Fruit fly (Drosophila melanogaster) whole organism, embryonic: ENCODE measurements around the gene unc-119.

Experiments used
- Antp ChIP-seq: fragments of 200-800 bp; sonication (Bioruptor generic); optimal IDR thresholded peaks from 3 replicates; lab custom pipeline; 2016; ENCODE audit warnings: missing biosample characterization, missing genetic modification characterization
- B-H2 ChIP-seq: fragments of 200-800 bp; sonication (Bioruptor generic); optimal IDR thresholded peaks from 2 replicates; lab custom pipeline; 2018; ENCODE audit warnings: missing biosample characterization, mild to moderate bottlenecking, missing genetic modification characterization
- CG10959 ChIP-seq: fragments of 200-800 bp; sonication (Bioruptor generic); IDR thresholded peaks from 2 replicates; pipeline ENCODE4 v1.3.6; 2022; ENCODE audit warnings: missing biosample characterization, missing genetic modification characterization
- CG11093 ChIP-seq: fragments of 200-800 bp; sonication (Bioruptor generic); IDR thresholded peaks from 3 replicates; pipeline ENCODE4 v1.3.6; 2022; ENCODE audit warnings: missing biosample characterization, missing genetic modification characterization
- CG12299 ChIP-seq: fragments of 200-800 bp; sonication (Bioruptor generic); optimal IDR thresholded peaks from 2 replicates; lab custom pipeline; 2018; ENCODE audit warnings: missing biosample characterization, mild to moderate bottlenecking, missing genetic modification characterization
- CG14014 ChIP-seq: fragments of 200-800 bp; sonication (Bioruptor generic); IDR thresholded peaks from 2 replicates; pipeline ENCODE4 v1.3.6; 2022; ENCODE audit warnings: missing biosample characterization, missing genetic modification characterization
- CG15073 ChIP-seq: fragments of 200-800 bp; sonication (Bioruptor generic); optimal IDR thresholded peaks from 2 replicates; lab custom pipeline; 2016; ENCODE audit warnings: missing biosample characterization, missing genetic modification characterization
- CG15514 ChIP-seq: fragments of 200-800 bp; sonication (Bioruptor generic); optimal IDR thresholded peaks from 3 replicates; lab custom pipeline; 2017; ENCODE audit warnings: missing biosample characterization, missing genetic modification characterization, mild to moderate bottlenecking, moderate library complexity, missing genetic modification reagents
- CG16813 ChIP-seq: fragments of 200-800 bp; sonication (Bioruptor generic); IDR thresholded peaks from 3 replicates; pipeline ENCODE4 v1.3.6; 2022; ENCODE audit warnings: missing biosample characterization, missing genetic modification characterization; ENCODE audit not compliant: partially characterized antibody
- CG16863 ChIP-seq: fragments of 200-800 bp; sonication (Bioruptor generic); optimal IDR thresholded peaks from 3 replicates; lab custom pipeline; 2016; ENCODE audit warnings: missing biosample characterization, missing genetic modification characterization
- CG17568 ChIP-seq: fragments of 200-800 bp; sonication (Bioruptor generic); optimal IDR thresholded peaks from 2 replicates; lab custom pipeline; 2018; ENCODE audit warnings: missing biosample characterization, mild to moderate bottlenecking, missing genetic modification characterization, moderate library complexity
- CG18764 ChIP-seq: fragments of 200-800 bp; sonication (Bioruptor generic); optimal IDR thresholded peaks from 3 replicates; lab custom pipeline; 2016; ENCODE audit warnings: missing biosample characterization, missing genetic modification characterization
- CG2120 ChIP-seq: fragments of 200-800 bp; sonication (Bioruptor generic); optimal IDR thresholded peaks from 3 replicates; lab custom pipeline; 2016; ENCODE audit warnings: missing biosample characterization, missing genetic modification characterization
- CG33213 ChIP-seq: fragments of 200-800 bp; sonication (Bioruptor generic); optimal IDR thresholded peaks from 3 replicates; lab custom pipeline; 2016; ENCODE audit warnings: missing biosample characterization, missing genetic modification characterization
- CG3407 ChIP-seq: fragments of 200-800 bp; sonication (Bioruptor generic); optimal IDR thresholded peaks from 2 replicates; lab custom pipeline; 2018; ENCODE audit warnings: missing biosample characterization, mild to moderate bottlenecking, missing genetic modification characterization
- CG34224 ChIP-seq: fragments of 200-800 bp; sonication (Bioruptor generic); IDR thresholded peaks from 3 replicates; pipeline ENCODE4 v1.3.6; 2022; ENCODE audit warnings: missing biosample characterization, missing genetic modification characterization; ENCODE audit not compliant: partially characterized antibody
- CG4282 ChIP-seq: fragments of 200-800 bp; sonication (Bioruptor generic); optimal IDR thresholded peaks from 2 replicates; lab custom pipeline; 2016; ENCODE audit warnings: missing biosample characterization, missing genetic modification characterization
- CG6654 ChIP-seq: fragments of 200-800 bp; sonication (Bioruptor generic); optimal IDR thresholded peaks from 2 replicates; lab custom pipeline; 2017; ENCODE audit warnings: missing biosample characterization, mild to moderate bottlenecking, missing genetic modification characterization
- CG6765 ChIP-seq: fragments of 200-800 bp; sonication (Bioruptor generic); optimal IDR thresholded peaks from 3 replicates; lab custom pipeline; 2017; ENCODE audit warnings: missing biosample characterization, mild to moderate bottlenecking, missing genetic modification characterization
- CG6854 ChIP-seq: fragments of 200-800 bp; sonication (Bioruptor generic); optimal IDR thresholded peaks from 3 replicates; lab custom pipeline; 2017; ENCODE audit warnings: missing biosample characterization, mild to moderate bottlenecking, missing genetic modification characterization
- CG7372 ChIP-seq: fragments of 200-800 bp; sonication (Bioruptor generic); IDR thresholded peaks from 2 replicates; pipeline ENCODE4 v1.3.6; 2022; ENCODE audit warnings: missing biosample characterization, missing genetic modification characterization
- CG8359 ChIP-seq: fragments of 200-800 bp; sonication (Bioruptor generic); optimal IDR thresholded peaks from 2 replicates; lab custom pipeline; 2017; ENCODE audit warnings: missing biosample characterization, mild to moderate bottlenecking, missing genetic modification characterization, borderline replicate concordance
- CG9609 ChIP-seq: fragments of 200-800 bp; sonication (Bioruptor generic); optimal IDR thresholded peaks from 3 replicates; lab custom pipeline; 2016; ENCODE audit warnings: missing biosample characterization, missing genetic modification characterization
- CTCF ChIP-seq: fragments of 200-800 bp; sonication (Bioruptor generic); optimal IDR thresholded peaks from 2 replicates; lab custom pipeline; 2017; ENCODE audit warnings: missing biosample characterization, mild to moderate bottlenecking, missing genetic modification characterization, moderate library complexity
- Hand ChIP-seq: fragments of 200-800 bp; sonication (Bioruptor generic); optimal IDR thresholded peaks from 2 replicates; lab custom pipeline; 2017; ENCODE audit warnings: mild to moderate bottlenecking, missing biosample characterization, missing genetic modification reagents, missing genetic modification characterization
- Kr ChIP-seq: fragments of 200-800 bp; sonication (Bioruptor generic); optimal IDR thresholded peaks from 2 replicates; lab custom pipeline; 2017; ENCODE audit warnings: missing biosample characterization, mild to moderate bottlenecking, missing genetic modification characterization
- MBD-R2 ChIP-seq: fragments of 200-800 bp; sonication (Bioruptor generic); IDR thresholded peaks from 2 replicates; pipeline ENCODE4 v1.3.6; 2022; ENCODE audit warnings: missing biosample characterization, missing genetic modification characterization
- Med ChIP-seq: fragments of 200-800 bp; sonication (Bioruptor generic); peaks from one replicate; lab custom pipeline; 2016; ENCODE audit warnings: missing biosample characterization, missing genetic modification characterization, mild to moderate bottlenecking, inconsistent platforms, moderate library complexity
- NK7.1 ChIP-seq: fragments of 200-800 bp; sonication (Bioruptor generic); optimal IDR thresholded peaks from 3 replicates; lab custom pipeline; 2016; ENCODE audit warnings: missing biosample characterization, missing genetic modification characterization
- Neu2 ChIP-seq: fragments of 200-800 bp; sonication (Bioruptor generic); optimal IDR thresholded peaks from 3 replicates; lab custom pipeline; 2016; ENCODE audit warnings: missing biosample characterization, missing genetic modification characterization, borderline replicate concordance
- Sin3A ChIP-seq: fragments of >200 bp; optimal IDR thresholded peaks from 2 replicates; lab custom pipeline; 2018
- Six4 ChIP-seq: fragments of 200-800 bp; sonication (Bioruptor generic); optimal IDR thresholded peaks from 2 replicates; lab custom pipeline; 2016; ENCODE audit warnings: missing biosample characterization, missing genetic modification characterization
- Sox100B ChIP-seq: fragments of 200-800 bp; sonication (Bioruptor generic); optimal IDR thresholded peaks from 3 replicates; lab custom pipeline; 2018; ENCODE audit warnings: missing biosample characterization, mild to moderate bottlenecking, missing genetic modification characterization
- ash1 ChIP-seq: fragments of 200-800 bp; sonication (Bioruptor generic); optimal IDR thresholded peaks from 2 replicates; lab custom pipeline; 2018; ENCODE audit warnings: missing biosample characterization, mild to moderate bottlenecking, missing genetic modification characterization
- chif ChIP-seq, 2 experiments: fragments of 200-800 bp; sonication (Bioruptor generic); optimal IDR thresholded peaks; 3 replicates each; lab custom pipeline; 2016; ENCODE audit warnings: missing biosample characterization in 2 of 2, missing genetic modification characterization in 2 of 2
- crp ChIP-seq, 2 experiments: fragments of 200-800 bp; sonication (Bioruptor generic); optimal IDR thresholded peaks; 2 replicates in 1 of 2; 3 replicates in 1 of 2; lab custom pipeline; 2017; ENCODE audit warnings: missing biosample characterization in 2 of 2, missing genetic modification characterization in 2 of 2, mild to moderate bottlenecking in 1 of 2, moderate library complexity in 1 of 2
- dysf ChIP-seq: fragments of 200-800 bp; sonication (Bioruptor generic); IDR thresholded peaks from 3 replicates; pipeline ENCODE4 v1.3.6; 2022; ENCODE audit warnings: missing biosample characterization, missing genetic modification characterization
- gce ChIP-seq: fragments of 200-800 bp; sonication (Bioruptor generic); IDR thresholded peaks from 3 replicates; pipeline ENCODE4 v1.3.6; 2022; ENCODE audit warnings: missing biosample characterization, missing genetic modification characterization
- gcm2 ChIP-seq: fragments of 200-800 bp; sonication (Bioruptor generic); optimal IDR thresholded peaks from 2 replicates; lab custom pipeline; 2016; ENCODE audit warnings: missing biosample characterization, missing genetic modification characterization
- p53 ChIP-seq: fragments of 200-800 bp; sonication (Bioruptor generic); optimal IDR thresholded peaks from 2 replicates; lab custom pipeline; 2016; ENCODE audit warnings: missing biosample characterization, missing genetic modification characterization
- pb ChIP-seq: fragments of 200-800 bp; sonication (Bioruptor generic); optimal IDR thresholded peaks from 3 replicates; lab custom pipeline; 2016; ENCODE audit warnings: missing biosample characterization, missing genetic modification characterization
- pfk ChIP-seq: fragments of 200-800 bp; sonication (Bioruptor generic); optimal IDR thresholded peaks from 2 replicates; lab custom pipeline; 2018; ENCODE audit warnings: missing biosample characterization, mild to moderate bottlenecking, missing genetic modification characterization, moderate library complexity
- pros ChIP-seq: fragments of 200-800 bp; sonication (Bioruptor generic); optimal IDR thresholded peaks from 3 replicates; lab custom pipeline; 2019; ENCODE audit warnings: missing biosample characterization, mild to moderate bottlenecking, missing genetic modification characterization, moderate library complexity
- sna ChIP-seq: fragments of 200-800 bp; sonication (Bioruptor generic); IDR thresholded peaks from 2 replicates; pipeline ENCODE4 v1.3.6; 2022; ENCODE audit warnings: missing biosample characterization, missing genetic modification characterization; ENCODE audit not compliant: partially characterized antibody
- tna ChIP-seq: fragments of 200-800 bp; sonication (Bioruptor generic); IDR thresholded peaks from 2 replicates; pipeline ENCODE4 v1.3.6; 2022; ENCODE audit warnings: missing biosample characterization, missing genetic modification characterization; ENCODE audit not compliant: partially characterized antibody
- trem ChIP-seq: fragments of 200-800 bp; optimal IDR thresholded peaks from 3 replicates; lab custom pipeline; 2019; ENCODE audit warnings: missing biosample characterization, mild to moderate bottlenecking, missing genetic modification characterization, moderate library complexity
- tup ChIP-seq: fragments of 200-800 bp; sonication (Bioruptor generic); optimal IDR thresholded peaks from 2 replicates; lab custom pipeline; 2016; ENCODE audit warnings: missing biosample characterization, mild to moderate bottlenecking, missing genetic modification characterization, moderate library complexity
- unpg ChIP-seq: fragments of 200-800 bp; sonication (Bioruptor generic); optimal IDR thresholded peaks from 3 replicates; lab custom pipeline; 2018; ENCODE audit warnings: missing biosample characterization, mild to moderate bottlenecking, missing genetic modification characterization, moderate library complexity

The unc-119 gene

dm6 chrX:7333858-7334800, 43.0 kb upstream of the unc-119 start (continued):
- TF ChIP-seq CG33213 (GFP tag; lab: Kevin White, UChicago) (no peak), NK7.1 (GFP tag; lab: Kevin White, UChicago) (peak; percentile 21), dysf (GFP tag; lab: Robert Waterston, UW) (peak; percentile 59; the same call in 2 of the 3 replicates), CG18764 (GFP tag; lab: Kevin White, UChicago) (no peak), chif (GFP tag; optimal IDR thresholded peaks at IDR 0.05; lab: Kevin White, UChicago) (peak in 1 of 2 experiments; percentile 52), Kr (GFP tag; lab: Kevin White, UChicago) (peak; percentile 59), CG6765 (GFP tag; lab: Kevin White, UChicago) (no peak), CG16863 (GFP tag; lab: Kevin White, UChicago) (peak; percentile 29), tna (GFP tag; lab: Robert Waterston, UW) (no peak), sna (no peak), CG15514 (GFP tag; lab: Kevin White, UChicago) (peak; percentile 3), CG12299 (no peak), Neu2 (GFP tag; lab: Kevin White, UChicago) (no peak), p53 (GFP tag; lab: Kevin White, UChicago) (no peak), CG34224 (GFP tag; lab: Robert Waterston, UW) (no peak), CG6854 (GFP tag; lab: Kevin White, UChicago) (no peak), CG2120 (peak; percentile 90), CG7372 (no peak), B-H2 (GFP tag; lab: Kevin White, UChicago) (no peak), Six4 (no peak), tup (GFP tag; lab: Kevin White, UChicago) (no peak), CG14014 (GFP tag; lab: Robert Waterston, UW) (peak; percentile 45; the same call in 1 of the 2 replicates), pros (GFP tag; lab: Kevin White, UChicago) (no peak), CG9609 (peak; percentile 54), ash1 (GFP tag; lab: Kevin White, UChicago) (no peak), trem (tag; lab: Kevin White, UChicago) (no peak), CG11093 (no peak), CG6654 (peak; percentile 74), Antp (GFP tag; lab: Kevin White, UChicago) (no peak), pb (GFP tag; lab: Kevin White, UChicago) (no peak), Sox100B (GFP tag; lab: Kevin White, UChicago) (no peak), CG8359 (no peak), crp (GFP tag; optimal IDR thresholded peaks at IDR 0.05; lab: Kevin White, UChicago) (no peak), CG3407 (GFP tag; lab: Kevin White, UChicago) (no peak), CG17568 (GFP tag; lab: Kevin White, UChicago) (no peak), Hand (GFP tag; lab: Kevin White, UChicago) (no peak), Med (peak; percentile 84), pfk (GFP tag; lab: Kevin White, UChicago) (no peak), CTCF (no peak), MBD-R2 (no peak), CG4282 (GFP tag; lab: Kevin White, UChicago) (peak; percentile 27), CG15073 (no peak), gcm2 (GFP tag; lab: Kevin White, UChicago) (no peak), gce (GFP tag; lab: Robert Waterston, UW) (no peak; the same call in 2 of the 3 replicates), unpg (peak; percentile 25), Sin3A (lab: Kevin White, UChicago) (no peak), CG10959 (GFP tag; lab: Robert Waterston, UW) (no peak), CG16813 (GFP tag; lab: Robert Waterston, UW) (no peak)
